Worm (Caenorhabditis elegans) whole organism, L1 larva: ENCODE results near the gene F20B6.9.
A peak's percentile ranks its signal among the peaks of the same experiment; 100 is the strongest.
"Not testable (repeated sequence)": the region's sequence is repeated elsewhere in the genome, so short reads cannot be mapped to it uniquely, and the experiment has no call there.

Source experiments
- C04F5.9 ChIP-seq: sonication (generic microtip); optimal IDR thresholded peaks from 2 replicates; lab custom pipeline; 2016; ENCODE audit warnings: missing genetic modification characterization, missing compliant biosample characterization
- F16B12.6 ChIP-seq: fragments of 150-350 bp; optimal IDR thresholded peaks from 2 replicates; lab custom pipeline; 2014; ENCODE audit warnings: missing biosample characterization, missing genetic modification characterization
- Y116A8C.19 ChIP-seq: sonication (generic microtip); optimal IDR thresholded peaks from 2 replicates; lab custom pipeline; 2016; ENCODE audit warnings: missing compliant biosample characterization, missing genetic modification characterization, borderline replicate concordance
- aha-1 ChIP-seq: fragments of 150-350 bp; optimal IDR thresholded peaks from 2 replicates; lab custom pipeline; 2014; ENCODE audit warnings: missing biosample characterization, missing genetic modification characterization
- alr-1 ChIP-seq: fragments of 200-800 bp; sonication (Bioruptor generic); optimal IDR thresholded peaks from 2 replicates; lab custom pipeline; 2018; ENCODE audit warnings: borderline replicate concordance, mild to moderate bottlenecking, missing genetic modification characterization, missing compliant biosample characterization
- aly-2 ChIP-seq: fragments of 150-350 bp; optimal IDR thresholded peaks from 2 replicates; lab custom pipeline; 2014; ENCODE audit warnings: missing biosample characterization, missing genetic modification characterization
- ama-1 ChIP-seq: fragments of 150-350 bp; optimal IDR thresholded peaks from 2 replicates; lab custom pipeline; 2014
- blmp-1 ChIP-seq: fragments of 150-350 bp; optimal IDR thresholded peaks from 2 replicates; lab custom pipeline; 2014; ENCODE audit warnings: missing biosample characterization, missing genetic modification characterization
- ceh-82 ChIP-seq, 3 experiments: fragments of 150-350 bp in 1 of 3; sonication (generic microtip) in 2 of 3; optimal IDR thresholded peaks; 2 replicates each; lab custom pipeline; 2014 to 2017; ENCODE audit warnings: missing biosample characterization in 3 of 3, missing genetic modification characterization in 3 of 3
- ceh-88 ChIP-seq: fragments of 200-800 bp; sonication (Bioruptor generic); IDR thresholded peaks from 2 replicates; pipeline ENCODE4 v1.3.6; 2022; ENCODE audit warnings: missing genetic modification characterization, missing compliant biosample characterization
- ceh-90 ChIP-seq: sonication (generic microtip); optimal IDR thresholded peaks from 2 replicates; lab custom pipeline; 2016; ENCODE audit warnings: missing genetic modification characterization, missing compliant biosample characterization
- ces-1 ChIP-seq: fragments of 150-350 bp; optimal IDR thresholded peaks from 2 replicates; lab custom pipeline; 2014; ENCODE audit warnings: missing biosample characterization, missing genetic modification reagents, missing genetic modification characterization
- dpl-1 ChIP-seq, 3 experiments: fragments of 150-350 bp in 2 of 3; sonication (generic microtip) in 1 of 3; optimal IDR thresholded peaks; 2 replicates each; lab custom pipeline; 2014 to 2017; ENCODE audit warnings: missing biosample characterization in 3 of 3, missing genetic modification characterization in 3 of 3, missing genetic modification reagents in 3 of 3
- dsc-1 ChIP-seq: sonication (generic microtip); optimal IDR thresholded peaks from 2 replicates; lab custom pipeline; 2016; ENCODE audit warnings: mild to moderate bottlenecking, missing genetic modification characterization, missing compliant biosample characterization
- egl-27 ChIP-seq, 2 experiments: fragments of 150-350 bp in 1 of 2; sonication (generic microtip); optimal IDR thresholded peaks; 3 replicates each; lab custom pipeline; 2017 to 2018; ENCODE audit warnings: missing biosample characterization in 2 of 2, missing genetic modification characterization in 2 of 2, missing genetic modification reagents in 2 of 2
- elt-2 ChIP-seq: sonication (generic microtip); optimal IDR thresholded peaks from 2 replicates; lab custom pipeline; 2016; ENCODE audit warnings: missing genetic modification characterization, mild to moderate bottlenecking, inconsistent platforms, missing compliant biosample characterization, missing genetic modification reagents
- elt-3 ChIP-seq, 6 experiments: fragments of 150-350 bp in 1 of 6; sonication (generic microtip); optimal IDR thresholded peaks; 2 replicates each; lab custom pipeline; 2017 to 2018; ENCODE audit warnings: missing biosample characterization in 6 of 6, missing genetic modification characterization in 6 of 6, inconsistent platforms in 1 of 6
- fkh-10 ChIP-seq: sonication (generic microtip); optimal IDR thresholded peaks from 2 replicates; lab custom pipeline; 2017; ENCODE audit warnings: missing biosample characterization, missing genetic modification reagents, missing genetic modification characterization
- fkh-4 ChIP-seq: sonication (generic microtip); optimal IDR thresholded peaks from 2 replicates; lab custom pipeline; 2016; ENCODE audit warnings: missing compliant biosample characterization, missing genetic modification characterization, borderline replicate concordance
- fkh-8 ChIP-seq: sonication (generic microtip); optimal IDR thresholded peaks from 2 replicates; lab custom pipeline; 2016; ENCODE audit warnings: mild to moderate bottlenecking, missing genetic modification characterization, missing compliant biosample characterization
- fos-1 ChIP-seq: fragments of 150-350 bp; optimal IDR thresholded peaks from 2 replicates; lab custom pipeline; 2014; ENCODE audit warnings: missing biosample characterization, missing genetic modification characterization
- lin-13 ChIP-seq: fragments of 150-350 bp; optimal IDR thresholded peaks from 2 replicates; lab custom pipeline; 2014; ENCODE audit warnings: missing biosample characterization, missing genetic modification reagents, missing genetic modification characterization
- lin-14 ChIP-seq: fragments of 200-800 bp; sonication (Bioruptor generic); optimal IDR thresholded peaks from 2 replicates; lab custom pipeline; 2018; ENCODE audit warnings: mild to moderate bottlenecking, missing genetic modification characterization, moderate library complexity, missing compliant biosample characterization
- lin-15B ChIP-seq: fragments of 150-350 bp; sonication (generic microtip); optimal IDR thresholded peaks from 3 replicates; lab custom pipeline; 2014; ENCODE audit warnings: missing biosample characterization, missing genetic modification characterization
- lin-35 ChIP-seq, 2 experiments: fragments of 150-350 bp; optimal IDR thresholded peaks; 2 replicates each; lab custom pipeline; 2014; ENCODE audit warnings: missing biosample characterization in 2 of 2, missing genetic modification characterization in 2 of 2, missing genetic modification reagents in 2 of 2
- lin-39 ChIP-seq: fragments of 150-350 bp; optimal IDR thresholded peaks from 2 replicates; lab custom pipeline; 2014; ENCODE audit warnings: missing biosample characterization, missing genetic modification reagents, missing genetic modification characterization
- mab-9 ChIP-seq: fragments of 200-800 bp; sonication (Bioruptor generic); IDR thresholded peaks from 2 replicates; pipeline ENCODE4 v1.3.6; 2022; ENCODE audit warnings: missing genetic modification reagents, missing genetic modification characterization, missing compliant biosample characterization
- mef-2 ChIP-seq: fragments of 150-350 bp; optimal IDR thresholded peaks from 2 replicates; lab custom pipeline; 2014; ENCODE audit warnings: missing biosample characterization, missing genetic modification characterization
- mep-1 ChIP-seq: fragments of 150-350 bp; optimal IDR thresholded peaks from 2 replicates; lab custom pipeline; 2014; ENCODE audit warnings: missing biosample characterization, missing genetic modification characterization
- nhr-237 ChIP-seq: fragments of 150-350 bp; optimal IDR thresholded peaks from 2 replicates; lab custom pipeline; 2014; ENCODE audit warnings: missing biosample characterization, missing genetic modification characterization
- nhr-28 ChIP-seq: fragments of 150-350 bp; optimal IDR thresholded peaks from 2 replicates; lab custom pipeline; 2014; ENCODE audit warnings: missing biosample characterization, missing genetic modification characterization
- nhr-47 ChIP-seq: sonication (generic microtip); optimal IDR thresholded peaks from 2 replicates; lab custom pipeline; 2016; ENCODE audit warnings: mild to moderate bottlenecking, missing genetic modification characterization, moderate library complexity, missing compliant biosample characterization
- nhr-71 ChIP-seq: sonication (generic microtip); optimal IDR thresholded peaks from 2 replicates; lab custom pipeline; 2016; ENCODE audit warnings: mild to moderate bottlenecking, missing genetic modification characterization, moderate library complexity, missing compliant biosample characterization
- nhr-84 ChIP-seq: sonication (generic microtip); optimal IDR thresholded peaks from 2 replicates; lab custom pipeline; 2017; ENCODE audit warnings: missing biosample characterization, missing genetic modification characterization
- nhr-90 ChIP-seq: sonication (generic microtip); optimal IDR thresholded peaks from 2 replicates; lab custom pipeline; 2016; ENCODE audit warnings: mild to moderate bottlenecking, missing genetic modification characterization, missing compliant biosample characterization; ENCODE audit not compliant: poor library complexity
- pax-3 ChIP-seq: fragments of 200-800 bp; sonication (Bioruptor generic); optimal IDR thresholded peaks from 2 replicates; lab custom pipeline; 2018; ENCODE audit warnings: mild to moderate bottlenecking, missing genetic modification characterization, moderate library complexity, missing compliant biosample characterization
- pqm-1 ChIP-seq: sonication (generic microtip); optimal IDR thresholded peaks from 3 replicates; lab custom pipeline; 2017; ENCODE audit warnings: missing biosample characterization, missing genetic modification characterization
- skn-1 ChIP-seq: fragments of 150-350 bp; optimal IDR thresholded peaks from 2 replicates; lab custom pipeline; 2014; ENCODE audit warnings: missing biosample characterization, missing genetic modification characterization
- snu-23 ChIP-seq: sonication (generic microtip); optimal IDR thresholded peaks from 2 replicates; lab custom pipeline; 2016; ENCODE audit warnings: missing genetic modification characterization, missing compliant biosample characterization
- unc-62 ChIP-seq: fragments of 150-350 bp; optimal IDR thresholded peaks from 2 replicates; lab custom pipeline; 2014; ENCODE audit warnings: missing biosample characterization, missing genetic modification reagents, missing genetic modification characterization

F20B6.9 gene

DNA sequence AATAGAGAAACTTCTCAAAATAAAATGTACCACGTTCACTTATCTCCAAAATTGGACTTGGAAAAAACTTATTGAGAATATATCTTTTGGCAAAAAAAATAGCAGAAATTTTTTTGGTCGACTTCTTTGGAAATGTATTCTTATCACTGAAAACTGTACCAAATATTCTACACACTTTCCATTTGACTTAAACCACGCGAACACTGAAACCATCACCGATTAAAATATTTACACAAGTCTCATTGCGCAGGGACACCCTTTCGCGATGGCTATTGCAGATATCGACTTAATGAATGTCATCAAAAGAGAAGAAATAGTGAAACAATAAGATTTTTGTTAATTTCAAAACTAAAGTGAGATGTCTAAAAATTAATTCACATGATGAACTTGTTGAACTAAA is 1.2 kb upstream of the F20B6.9 start (continued):
- no peak for TF ChIP-seq fos-1 (tag; lab: Kevin White, UChicago)
- TF ChIP-seq unc-62 (GFP tag; lab: Kevin White, UChicago): no peak
- peak in 2 of 6 experiments; percentile 47 to 52 for TF ChIP-seq elt-3 (tag; optimal IDR thresholded peaks at IDR 0.05; lab: Kevin White, UChicago)
- no peak for TF ChIP-seq Y116A8C.19 (tag; lab: Kevin White, UChicago)
- TF ChIP-seq F16B12.6 (tag; lab: Kevin White, UChicago): no peak
- no peak for TF ChIP-seq blmp-1 (tag; lab: Kevin White, UChicago)
- TF ChIP-seq aly-2 (tag; lab: Kevin White, UChicago): no peak
- peak in 1 of 2 experiments; percentile 75 for TF ChIP-seq lin-35 (GFP tag; optimal IDR thresholded peaks at IDR 0.05; lab: Kevin White, UChicago)
- TF ChIP-seq mef-2: no peak
- no peak for TF ChIP-seq mab-9 (GFP tag; lab: Robert Waterston, UW)
- no peak for TF ChIP-seq lin-39
- TF ChIP-seq ama-1 (lab: Kevin White, UChicago): no peak
- no peak for TF ChIP-seq ceh-90 (tag; lab: Kevin White, UChicago)
- TF ChIP-seq nhr-28 (tag; lab: Kevin White, UChicago): no peak
- no peak for TF ChIP-seq fkh-4 (tag; lab: Kevin White, UChicago)
- TF ChIP-seq skn-1 (tag; lab: Kevin White, UChicago): peak; percentile 27
- TF ChIP-seq dpl-1 (GFP tag; optimal IDR thresholded peaks at IDR 0.05; lab: Kevin White, UChicago): peak in 1 of 3 experiments; percentile 1
- no peak for TF ChIP-seq nhr-237 (tag; lab: Kevin White, UChicago)
- peak; percentile 5 for TF ChIP-seq pax-3 (tag; lab: Kevin White, UChicago)
- TF ChIP-seq ces-1 (GFP tag; lab: Kevin White, UChicago): no peak
- TF ChIP-seq nhr-84 (tag; lab: Kevin White, UChicago): no peak
- no peak for TF ChIP-seq mep-1
- TF ChIP-seq ceh-82 (tag; optimal IDR thresholded peaks at IDR 0.05; lab: Kevin White, UChicago): peak in 2 of 3 experiments; percentile 23 to 60
- peak; percentile 40 for TF ChIP-seq elt-2 (tag; lab: Kevin White, UChicago)
- peak; percentile 50 for TF ChIP-seq fkh-8 (tag; lab: Kevin White, UChicago)
- TF ChIP-seq aha-1 (tag; lab: Kevin White, UChicago): no peak
- TF ChIP-seq pqm-1: no peak

DNA sequence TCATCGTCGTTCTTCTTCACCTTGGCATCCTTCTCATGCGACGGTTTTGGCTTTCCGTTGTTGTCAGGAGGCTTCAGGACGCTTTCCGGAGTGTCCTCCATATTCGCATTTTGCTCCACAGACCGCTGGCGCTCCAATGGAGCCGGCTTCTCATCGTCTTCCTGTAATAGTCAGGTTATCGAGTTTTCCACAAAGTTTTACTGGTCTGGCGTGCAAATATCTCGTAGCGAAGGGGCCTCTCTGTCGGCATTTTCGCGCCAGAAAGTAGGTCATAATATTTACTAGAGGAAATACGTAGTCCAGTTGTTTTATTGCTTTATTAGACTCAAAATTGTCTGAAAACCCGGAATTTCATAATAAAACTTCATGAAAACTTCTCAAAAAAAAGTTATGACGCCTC is 5.2 kb downstream of the F20B6.9 start, which contains the start of gene F20B6.6:
TSS of gene F20B6.6 (minus strand) at position 101 of the 400 bp plus-strand sequence.
- not testable (repeated sequence) for TF ChIP-seq C04F5.9, lin-15B, dsc-1 (tag; lab: Kevin White, UChicago)

DNA sequence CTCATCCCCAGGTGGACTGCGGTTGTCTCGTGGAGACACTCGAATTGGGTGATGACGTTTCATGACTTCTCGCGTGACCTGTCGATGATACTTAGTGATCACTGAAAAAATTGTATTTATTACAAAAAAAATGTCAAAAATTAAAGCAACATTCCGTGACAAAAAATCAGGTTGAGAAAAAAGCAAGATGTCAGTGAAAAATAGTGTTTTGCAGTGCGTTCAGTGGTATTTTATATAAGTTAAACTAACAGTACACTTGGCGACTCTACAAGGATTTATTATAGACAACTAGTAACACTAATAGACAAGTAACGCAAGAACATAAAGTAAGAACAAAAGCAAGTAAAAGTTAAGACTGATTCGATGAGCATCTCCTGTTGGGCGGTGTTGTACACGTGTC is 7.5 kb downstream of the F20B6.9 start, which contains the start of gene F20B6.5:
TSS of gene F20B6.5 (minus strand) at position 101 of the 400 bp plus-strand sequence.
- not testable (repeated sequence) for TF ChIP-seq aha-1 (tag; lab: Kevin White, UChicago); egl-27 (tag; optimal IDR thresholded peaks at IDR 0.05; lab: Kevin White, UChicago); mef-2

DNA sequence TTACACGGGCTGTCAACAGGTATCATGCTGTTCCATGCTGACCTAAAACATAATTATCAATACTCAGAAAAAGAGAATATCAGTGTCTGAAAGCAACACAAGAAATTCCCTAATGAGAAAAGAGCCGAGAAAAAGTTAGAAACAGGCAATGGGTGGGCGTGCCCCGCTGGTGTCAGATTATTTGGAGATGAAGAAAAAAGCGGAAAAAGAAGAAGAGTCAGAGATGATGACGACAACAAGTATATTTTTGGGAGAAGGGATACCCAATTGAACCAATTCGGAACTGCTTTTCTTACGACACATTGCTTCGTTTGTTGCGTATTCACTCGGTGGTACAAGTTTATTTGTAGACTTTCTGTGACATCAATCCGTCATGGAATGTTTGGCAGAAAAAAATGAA is 10.9 kb downstream of the F20B6.9 start, which contains the start of gene F20B6.4:
TSS of gene F20B6.4 (minus strand) at position 101 of the 400 bp plus-strand sequence.
- TF ChIP-seq alr-1 (tag; lab: Kevin White, UChicago) (no peak), pax-3 (tag; lab: Kevin White, UChicago) (no peak), lin-14 (GFP tag; lab: Kevin White, UChicago) (peak; percentile 42)

DNA sequence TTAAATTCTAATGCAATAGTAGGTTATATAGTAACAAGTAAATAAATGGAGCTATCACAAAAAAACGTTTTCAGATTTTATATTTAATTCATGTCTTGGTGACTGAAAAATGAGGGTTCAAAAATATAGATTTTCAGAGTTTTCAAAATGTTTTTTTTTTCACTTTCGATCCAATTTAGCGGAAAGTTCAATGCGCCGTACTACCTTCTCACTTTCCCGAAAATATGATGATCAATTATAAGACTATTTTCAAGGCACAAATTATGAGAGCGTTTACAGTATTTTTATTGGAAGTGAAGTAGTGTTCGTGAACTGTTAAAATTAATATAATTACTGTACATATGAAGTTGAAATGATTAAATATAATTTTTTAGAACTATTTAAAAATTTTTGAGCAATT is 14.2 kb downstream of the F20B6.9 start:
- TF ChIP-seq nhr-47 (tag; lab: Kevin White, UChicago) (no peak), dpl-1 (GFP tag; optimal IDR thresholded peaks at IDR 0.05; lab: Kevin White, UChicago) (no peak), nhr-90 (tag; lab: Kevin White, UChicago) (peak; percentile 23), ceh-88 (GFP tag; lab: Robert Waterston, UW) (peak; percentile 14; the same call in 1 of the 2 replicates), aly-2 (tag; lab: Kevin White, UChicago) (peak; percentile 83), fkh-10 (GFP tag; lab: Kevin White, UChicago) (no peak), snu-23 (GFP tag; lab: Kevin White, UChicago) (peak; percentile 5), nhr-71 (tag; lab: Kevin White, UChicago) (peak; percentile 10), lin-13 (GFP tag; lab: Kevin White, UChicago) (peak; percentile 2)
